Worm (Caenorhabditis elegans) whole organism, L3 larva: ENCODE results near the gene nspc-9.

ENCODE experiments used
- R02D3.7 ChIP-seq: fragments of 150-350 bp; optimal IDR thresholded peaks from 2 replicates; lab custom pipeline; 2014; ENCODE audit warnings: missing biosample characterization, missing genetic modification characterization
- ZK546.5 ChIP-seq: sonication (generic microtip); optimal IDR thresholded peaks from 2 replicates; lab custom pipeline; 2017; ENCODE audit warnings: missing biosample characterization, missing genetic modification characterization
- ama-1 ChIP-seq: fragments of 150-350 bp; optimal IDR thresholded peaks from 2 replicates; lab custom pipeline; 2018
- mdl-1 ChIP-seq: fragments of 150-350 bp; optimal IDR thresholded peaks from 2 replicates; lab custom pipeline; 2014; ENCODE audit warnings: missing biosample characterization, missing genetic modification characterization
- nhr-43 ChIP-seq: sonication (generic microtip); optimal IDR thresholded peaks from 2 replicates; lab custom pipeline; 2016; ENCODE audit warnings: mild to moderate bottlenecking, missing genetic modification characterization, missing compliant biosample characterization; ENCODE audit not compliant: poor library complexity, severe bottlenecking
- pqm-1 ChIP-seq: fragments of 150-350 bp; optimal IDR thresholded peaks from 2 replicates; lab custom pipeline; 2017; ENCODE audit warnings: missing biosample characterization, missing genetic modification characterization, inconsistent platforms
- zag-1 ChIP-seq: fragments of 150-350 bp; optimal IDR thresholded peaks from 2 replicates; lab custom pipeline; 2014; ENCODE audit warnings: missing biosample characterization, missing genetic modification characterization

- TF ChIP-seq ZK546.5 (tag; lab: Kevin White, UChicago), result no peak
- TF ChIP-seq nhr-43 (tag; lab: Kevin White, UChicago), result no peak
- no peak for TF ChIP-seq pqm-1
- TF ChIP-seq R02D3.7, result no peak
- no peak for TF ChIP-seq zag-1 (tag; lab: Kevin White, UChicago)
- no peak for TF ChIP-seq ama-1 (lab: Kevin White, UChicago)
- no peak for TF ChIP-seq mdl-1 (tag; lab: Kevin White, UChicago)
Observed at ce11 chrX:12378293-12378692, 35.1 kb upstream of the nspc-9 start, which contains the start of gene glb-13.
